Worm (Caenorhabditis elegans): ENCODE data around the gene C07B5.8.

DNA sequence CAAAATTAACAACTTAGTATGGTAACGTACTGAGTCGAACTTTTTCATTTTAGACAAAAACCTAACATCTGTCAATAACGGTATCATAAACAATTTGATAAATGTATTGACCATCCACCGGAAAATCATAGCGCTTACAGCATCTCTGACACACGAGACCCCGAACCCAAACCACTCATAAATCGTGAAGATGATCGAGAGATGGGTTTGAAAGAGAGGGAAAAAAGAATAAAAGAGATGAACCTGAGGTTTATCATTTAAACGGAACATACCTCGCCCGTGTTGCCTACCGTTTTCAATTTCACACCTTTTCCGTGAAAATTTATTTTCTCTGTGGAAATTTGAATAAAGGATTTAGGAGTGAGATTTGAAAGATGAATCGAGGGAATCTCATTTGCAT is 47.0 kb downstream of the C07B5.8 start:
- TF ChIP-seq ama-1 (optimal IDR thresholded peaks at IDR 0.05) (no peak), nhr-23 (tag; optimal IDR thresholded peaks at IDR 0.05) (no peak), R02D3.7 (tag; optimal IDR thresholded peaks at IDR 0.05) (no peak), nhr-237 (tag; optimal IDR thresholded peaks at IDR 0.05) (no peak), peb-1 (tag; optimal IDR thresholded peaks at IDR 0.05) (no peak), nhr-6 (tag; optimal IDR thresholded peaks at IDR 0.05) (no peak), ZK546.5 (tag; optimal IDR thresholded peaks at IDR 0.05) (no peak), snpc-4 (tag; optimal IDR thresholded peaks at IDR 0.05) (no peak), lsy-2 (tag; optimal IDR thresholded peaks at IDR 0.05) (no peak), skn-1 (tag; optimal IDR thresholded peaks at IDR 0.05) (no peak), aly-2 (tag; optimal IDR thresholded peaks at IDR 0.05) (no peak), mdl-1 (tag; optimal IDR thresholded peaks at IDR 0.05) (no peak), gmeb-1 (tag; optimal IDR thresholded peaks at IDR 0.05) (no peak), unc-39 (tag; optimal IDR thresholded peaks at IDR 0.05) (no peak)

Measured in whole organism, L2 larva.